Worm (Caenorhabditis elegans) whole organism, L2 larva: ENCODE measurements around the gene clec-177.

Experiments used
- lin-39 ChIP-seq: fragments of 150-350 bp; optimal IDR thresholded peaks from 2 replicates; lab custom pipeline; 2014; ENCODE audit warnings: missing biosample characterization, missing genetic modification reagents, missing genetic modification characterization
- nhr-77 ChIP-seq: fragments of 150-350 bp; optimal IDR thresholded peaks from 2 replicates; lab custom pipeline; 2014; ENCODE audit warnings: missing biosample characterization, missing genetic modification characterization
- unc-62 ChIP-seq: fragments of 150-350 bp; optimal IDR thresholded peaks from 2 replicates; lab custom pipeline; 2014; ENCODE audit warnings: missing biosample characterization, missing genetic modification reagents, missing genetic modification characterization

ce11 chrIV:4988531-4988930 is 2.2 kb downstream of the clec-177 start, which contains the start of gene E03H12.7:
- TF ChIP-seq unc-62 (GFP tag; lab: Kevin White, UChicago) (no peak), lin-39 (tag; lab: Kevin White, UChicago) (no peak), nhr-77 (tag; lab: Kevin White, UChicago) (no peak)
